Fruit fly (Drosophila melanogaster) whole organism: ENCODE results near the gene CG46519.
"Not testable (repeated sequence)": the region's sequence is repeated elsewhere in the genome, so short reads cannot be mapped to it uniquely, and the experiment has no call there.

Source experiments
- CG8478 ChIP-seq: fragments of >200 bp; optimal IDR thresholded peaks from 2 replicates; lab custom pipeline; 2018; ENCODE audit warnings: inconsistent platforms
- Dll ChIP-seq: fragments of >200 bp; optimal IDR thresholded peaks from 2 replicates; lab custom pipeline; 2017
- pan ChIP-seq: fragments of >200 bp; optimal IDR thresholded peaks from 2 replicates; lab custom pipeline; 2017
- psq ChIP-seq: fragments of >200 bp; optimal IDR thresholded peaks from 2 replicates; lab custom pipeline; 2017
- usp ChIP-seq: fragments of >200 bp; optimal IDR thresholded peaks from 2 replicates; lab custom pipeline; 2017; ENCODE audit warnings: missing biosample characterization, missing genetic modification characterization, mixed read lengths

- TF ChIP-seq psq (lab: Kevin White, UChicago); CG8478 (lab: Kevin White, UChicago); pan (lab: Kevin White, UChicago); usp (GFP tag; lab: Kevin White, UChicago); Dll (lab: Kevin White, UChicago): not testable (repeated sequence)
Measured at dm6 chrX:22201883-22202282, 29.5 kb upstream of the CG46519 start, which contains the start of gene CG46515.
